Fruit fly (Drosophila melanogaster) whole organism, wandering third instar larva: ENCODE data around the gene mag.

Experiments
- Vsx2 ChIP-seq: fragments of 200-300, 225-300 bp; sonication (Bioruptor generic); optimal IDR thresholded peaks from 2 replicates; lab custom pipeline; 2018; ENCODE audit warnings: missing biosample characterization, missing genetic modification characterization; ENCODE audit not compliant: partially characterized antibody
- fru ChIP-seq: fragments of 200-800 bp; sonication (Bioruptor generic); optimal IDR thresholded peaks from 3 replicates; lab custom pipeline; 2016; ENCODE audit warnings: missing biosample characterization, mild to moderate bottlenecking, missing genetic modification characterization
- psq ChIP-seq: fragments of 200-800 bp; sonication (Bioruptor generic); optimal IDR thresholded peaks from 3 replicates; lab custom pipeline; 2017; ENCODE audit warnings: missing biosample characterization, mild to moderate bottlenecking, missing genetic modification characterization, moderate library complexity
- usp ChIP-seq: fragments of >200 bp; optimal IDR thresholded peaks from 2 replicates; lab custom pipeline; 2017; ENCODE audit warnings: missing biosample characterization, missing genetic modification characterization

DNA sequence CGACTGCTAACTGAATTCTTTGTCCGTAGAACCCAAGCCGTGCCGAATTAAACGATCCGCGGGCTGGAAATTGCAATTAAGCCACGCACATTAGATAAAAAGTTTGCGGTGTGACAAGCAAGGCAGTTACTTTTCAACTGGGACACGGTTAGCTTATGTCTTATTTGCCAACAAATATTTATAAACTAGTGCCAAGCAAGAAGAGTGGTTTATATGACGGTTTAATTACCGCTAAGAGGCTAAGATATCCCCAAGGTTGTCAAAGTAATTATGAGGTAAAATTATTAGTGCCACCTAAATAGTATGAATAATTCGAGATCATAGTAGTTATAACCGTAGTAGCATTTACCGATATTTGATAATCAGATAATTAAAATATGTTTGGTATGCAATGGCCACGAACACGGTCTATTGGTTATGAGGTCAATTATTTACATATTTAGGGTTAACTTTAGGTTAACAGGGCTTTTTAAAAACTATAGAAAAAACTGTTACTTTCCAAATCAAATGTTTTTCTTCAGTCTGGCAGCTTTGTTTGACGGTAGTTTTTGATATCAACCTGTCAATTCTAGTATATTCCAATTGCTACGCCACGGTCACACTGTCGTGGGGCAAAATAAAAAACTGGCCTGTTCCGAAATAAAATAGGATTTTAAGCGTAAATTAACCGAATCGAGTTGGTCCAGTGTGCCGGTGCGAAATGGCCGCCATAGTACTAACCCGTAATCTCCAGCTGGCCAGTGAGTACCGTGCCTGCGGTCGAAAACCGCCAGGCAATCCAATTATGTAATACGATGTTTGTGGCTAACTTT is 34.5 kb downstream of the mag start, which contains the start of gene ZnT77C:
- TF ChIP-seq usp (GFP tag; lab: Kevin White, UChicago) (no peak), psq (GFP tag; lab: Kevin White, UChicago) (no peak), fru (no peak), Vsx2 (GFP tag; lab: Kevin White, UChicago) (no peak)
